Fruit fly (Drosophila melanogaster): ENCODE measurements around the gene CG12093.
A peak's percentile ranks its signal among the peaks of the same experiment; 100 is the strongest.

The CG12093 gene

DNA sequence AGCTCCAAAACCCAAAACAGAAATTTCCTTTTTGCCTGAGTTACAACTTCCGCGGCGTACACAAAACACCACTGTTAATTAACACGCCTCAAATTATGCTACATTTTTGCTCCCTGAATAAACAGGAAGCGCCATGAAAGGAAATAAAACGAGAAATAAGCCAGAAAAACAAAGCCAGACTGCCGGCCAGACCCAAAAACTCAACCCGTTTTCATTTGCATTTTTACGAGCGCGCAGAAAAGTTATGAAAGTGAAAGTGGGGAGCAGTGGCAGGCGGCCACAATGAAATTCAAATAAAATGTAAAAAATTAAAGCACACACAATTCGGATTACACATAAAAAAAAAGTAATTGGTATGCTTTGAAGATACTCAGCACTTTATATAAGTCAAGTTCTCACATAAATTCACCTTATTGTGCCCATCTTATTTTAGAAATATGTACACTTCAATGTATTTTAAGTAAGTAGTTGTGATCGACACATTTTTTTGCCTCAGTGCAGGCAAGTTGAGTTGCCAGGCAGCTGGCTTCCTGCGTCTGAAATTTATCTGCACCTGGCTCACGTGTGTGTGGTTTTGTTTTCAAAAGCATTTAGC is 21.7 kb upstream of the CG12093 start:
- no peak for TF ChIP-seq Hr38 (GFP tag; optimal IDR thresholded peaks at IDR 0.05)
- peak; percentile 72 for TF ChIP-seq esn (GFP tag; optimal IDR thresholded peaks at IDR 0.05)
- TF ChIP-seq CG8319 (GFP tag; optimal IDR thresholded peaks at IDR 0.05): no peak
- TF ChIP-seq CG4318 (GFP tag; optimal IDR thresholded peaks at IDR 0.05): no peak
- peak; percentile 43 for TF ChIP-seq Sox14 (GFP tag; optimal IDR thresholded peaks at IDR 0.05)
- no peak for TF ChIP-seq achi (GFP tag; optimal IDR thresholded peaks at IDR 0.05)
- no peak for TF ChIP-seq CG3032 (tag; optimal IDR thresholded peaks at IDR 0.05)
- TF ChIP-seq Gug (GFP tag; IDR thresholded peaks at IDR 0.05): peak; percentile 79
- no peak for TF ChIP-seq CG9139 (GFP tag; optimal IDR thresholded peaks at IDR 0.05)
- no peak for TF ChIP-seq CG11902 (GFP tag; optimal IDR thresholded peaks at IDR 0.05)
- peak; percentile 51 for TF ChIP-seq lz (GFP tag; optimal IDR thresholded peaks at IDR 0.05)
- TF ChIP-seq salr (GFP tag; optimal IDR thresholded peaks at IDR 0.05): no peak
- no peak for TF ChIP-seq ss (GFP tag; optimal IDR thresholded peaks at IDR 0.05)
- TF ChIP-seq CG6792 (GFP tag; optimal IDR thresholded peaks at IDR 0.05): peak; percentile 38
- peak; percentile 41 for TF ChIP-seq Ets21C (GFP tag; optimal IDR thresholded peaks at IDR 0.05)
- no peak for TF ChIP-seq Eip75B (GFP tag; optimal IDR thresholded peaks at IDR 0.05)
- TF ChIP-seq Ets96B (tag; optimal IDR thresholded peaks at IDR 0.05): no peak
- TF ChIP-seq CG32006 (GFP tag; optimal IDR thresholded peaks at IDR 0.05): peak; percentile 28
- no peak for TF ChIP-seq fd59A (GFP tag; optimal IDR thresholded peaks at IDR 0.05)
- TF ChIP-seq Blimp-1 (GFP tag; optimal IDR thresholded peaks at IDR 0.05): peak; percentile 82
- no peak for TF ChIP-seq dac (GFP tag; optimal IDR thresholded peaks at IDR 0.05)
- TF ChIP-seq CG6854 (GFP tag; optimal IDR thresholded peaks at IDR 0.05): peak; percentile 71
- TF ChIP-seq OdsH (GFP tag; optimal IDR thresholded peaks at IDR 0.05): peak; percentile 69
- no peak for TF ChIP-seq CG6163 (GFP tag; IDR thresholded peaks at IDR 0.05)
- TF ChIP-seq fd85E (GFP tag; optimal IDR thresholded peaks at IDR 0.05): no peak
- no peak for TF ChIP-seq CG6808 (GFP tag; optimal IDR thresholded peaks at IDR 0.05)
- TF ChIP-seq Smox (GFP tag; optimal IDR thresholded peaks at IDR 0.05): peak; percentile 69
- TF ChIP-seq CG8632 (GFP tag; optimal IDR thresholded peaks at IDR 0.05): peak; percentile 39
- TF ChIP-seq net (GFP tag; optimal IDR thresholded peaks at IDR 0.05): peak; percentile 78
- no peak for TF ChIP-seq vri (GFP tag; optimal IDR thresholded peaks at IDR 0.05)
- peak; percentile 19 for TF ChIP-seq topi (GFP tag; optimal IDR thresholded peaks at IDR 0.05)
- no peak for TF ChIP-seq CG16779 (tag; optimal IDR thresholded peaks at IDR 0.05)
- TF ChIP-seq spab (GFP tag; optimal IDR thresholded peaks at IDR 0.05): no peak
- no peak for TF ChIP-seq Lpt (GFP tag; optimal IDR thresholded peaks at IDR 0.05)
- no peak for TF ChIP-seq dsx (GFP tag; optimal IDR thresholded peaks at IDR 0.05; ENCODE audit: poor library complexity, severe bottlenecking)
- no peak for TF ChIP-seq CG11762 (GFP tag; optimal IDR thresholded peaks at IDR 0.05; ENCODE audit: insufficient read depth)
- peak; percentile 80 for TF ChIP-seq Eip78C (GFP tag)
- peak; percentile 70 for TF ChIP-seq CG11294 (GFP tag; IDR thresholded peaks at IDR 0.05)
- TF ChIP-seq CG15336 (GFP tag; IDR thresholded peaks at IDR 0.05): peak; percentile 89
- TF ChIP-seq CG6276 (GFP tag; optimal IDR thresholded peaks at IDR 0.05): no peak
- peak; percentile 71 for TF ChIP-seq pdm3 (GFP tag; optimal IDR thresholded peaks at IDR 0.05)
- no peak for TF ChIP-seq CG7368 (GFP tag; optimal IDR thresholded peaks at IDR 0.05)
- TF ChIP-seq Sox15 (GFP tag; optimal IDR thresholded peaks at IDR 0.05): no peak
- TF ChIP-seq fkh (GFP tag; optimal IDR thresholded peaks at IDR 0.05): no peak
- peak; percentile 88 for TF ChIP-seq Hr4 (GFP tag; optimal IDR thresholded peaks at IDR 0.05)
- peak; percentile 26 for TF ChIP-seq CG34406 (GFP tag; optimal IDR thresholded peaks at IDR 0.05)
- TF ChIP-seq Eip93F (GFP tag; optimal IDR thresholded peaks at IDR 0.05): no peak
- TF ChIP-seq CG10631 (GFP tag; optimal IDR thresholded peaks at IDR 0.05): no peak
- no peak for TF ChIP-seq svp (GFP tag)
- TF ChIP-seq CG31627 (GFP tag; optimal IDR thresholded peaks at IDR 0.05): peak; percentile 70
- peak; percentile 67 for TF ChIP-seq Hr39 (GFP tag; optimal IDR thresholded peaks at IDR 0.05)
- TF ChIP-seq Sox102F (GFP tag; optimal IDR thresholded peaks at IDR 0.05): peak; percentile 35
